Worm (Caenorhabditis elegans) whole organism, L4 larva: ENCODE measurements around the gene F19B2.5.

Source experiments
- F10B5.3 ChIP-seq: sonication (generic microtip); optimal IDR thresholded peaks from 2 replicates; lab custom pipeline; 2016; ENCODE audit warnings: mild to moderate bottlenecking, missing genetic modification characterization, missing compliant biosample characterization
- F44E2.7 ChIP-seq: fragments of 200-800 bp; sonication (Bioruptor generic); IDR thresholded peaks from 2 replicates; pipeline ENCODE4 v2.1.2; 2022; ENCODE audit warnings: missing genetic modification characterization, missing compliant biosample characterization
- F49E8.2 ChIP-seq: sonication (generic microtip); optimal IDR thresholded peaks from 2 replicates; lab custom pipeline; 2016; ENCODE audit warnings: missing compliant biosample characterization, mild to moderate bottlenecking, missing genetic modification characterization, borderline replicate concordance
- T20F7.1 ChIP-seq: fragments of 200-800 bp; sonication (Bioruptor generic); optimal IDR thresholded peaks from 2 replicates; lab custom pipeline; 2018; ENCODE audit warnings: mild to moderate bottlenecking, missing genetic modification characterization, missing compliant biosample characterization
- Y105C5A.15 ChIP-seq: fragments of 200-800 bp; sonication (Bioruptor generic); IDR thresholded peaks from 2 replicates; pipeline ENCODE4 v1.3.6; 2022; ENCODE audit warnings: missing genetic modification characterization, missing compliant biosample characterization
- Y5F2A.4 ChIP-seq: fragments of 200-800 bp; sonication (Bioruptor generic); optimal IDR thresholded peaks from 2 replicates; lab custom pipeline; 2018; ENCODE audit warnings: mild to moderate bottlenecking, missing genetic modification characterization, missing compliant biosample characterization
- aha-1 ChIP-seq: fragments of 150-350 bp; peaks from one replicate; lab custom pipeline; 2014; ENCODE audit warnings: missing biosample characterization, missing genetic modification characterization
- attf-4 ChIP-seq: sonication (generic microtip); optimal IDR thresholded peaks from 3 replicates; lab custom pipeline; 2017; ENCODE audit warnings: missing biosample characterization, missing genetic modification characterization
- ceh-32 ChIP-seq: sonication (generic microtip); optimal IDR thresholded peaks from 2 replicates; lab custom pipeline; 2016; ENCODE audit warnings: mild to moderate bottlenecking, missing genetic modification characterization, missing compliant biosample characterization; ENCODE audit not compliant: poor library complexity
- ceh-62 ChIP-seq: sonication (generic microtip); optimal IDR thresholded peaks from 2 replicates; lab custom pipeline; 2017; ENCODE audit warnings: missing biosample characterization, missing genetic modification characterization
- ceh-82 ChIP-seq: sonication (generic microtip); optimal IDR thresholded peaks from 2 replicates; lab custom pipeline; 2017; ENCODE audit warnings: missing biosample characterization, missing genetic modification characterization
- ces-1 ChIP-seq: fragments of 150-350 bp; sonication (generic microtip); optimal IDR thresholded peaks from 4 replicates; lab custom pipeline; 2014; ENCODE audit warnings: missing biosample characterization, missing genetic modification reagents, missing genetic modification characterization
- cey-2 ChIP-seq: sonication (generic microtip); optimal IDR thresholded peaks from 3 replicates; lab custom pipeline; 2017; ENCODE audit warnings: missing genetic modification characterization, mild to moderate bottlenecking, missing compliant biosample characterization, antibody characterized with exemption, borderline replicate concordance; ENCODE audit not compliant: insufficient read depth
- daf-12 ChIP-seq: fragments of 150-350 bp; optimal IDR thresholded peaks from 2 replicates; lab custom pipeline; 2014; ENCODE audit warnings: missing biosample characterization, missing genetic modification reagents, missing genetic modification characterization
- daf-19 ChIP-seq: fragments of 200-800 bp; sonication (Bioruptor generic); conservative IDR thresholded peaks from 2 replicates; pipeline ENCODE4 v1.3.6; 2022; ENCODE audit warnings: missing genetic modification characterization, missing compliant biosample characterization
- egl-43 ChIP-seq: fragments of 200-800 bp; sonication (Bioruptor generic); IDR thresholded peaks from 2 replicates; pipeline ENCODE4 v1.3.6; 2022; ENCODE audit warnings: missing genetic modification reagents, missing genetic modification characterization, missing compliant biosample characterization
- gei-8 ChIP-seq: fragments of 200-800 bp; sonication (Bioruptor generic); optimal IDR thresholded peaks from 2 replicates; lab custom pipeline; 2018; ENCODE audit warnings: mild to moderate bottlenecking, missing genetic modification characterization, missing compliant biosample characterization
- hlh-11 ChIP-seq: fragments of 200-800 bp; sonication (Bioruptor generic); optimal IDR thresholded peaks from 2 replicates; lab custom pipeline; 2018; ENCODE audit warnings: mild to moderate bottlenecking, missing genetic modification characterization, missing compliant biosample characterization
- hmg-1.1 ChIP-seq: fragments of 200-800 bp; sonication (Bioruptor generic); IDR thresholded peaks from 2 replicates; pipeline ENCODE4 v1.3.6; 2022; ENCODE audit warnings: missing genetic modification reagents, missing genetic modification characterization, missing compliant biosample characterization
- jun-1 ChIP-seq: fragments of 150-350 bp; optimal IDR thresholded peaks from 2 replicates; lab custom pipeline; 2014; ENCODE audit warnings: missing biosample characterization, missing genetic modification reagents, missing genetic modification characterization
- lin-15B ChIP-seq: fragments of 150-350 bp; sonication (generic microtip); optimal IDR thresholded peaks from 3 replicates; lab custom pipeline; 2014; ENCODE audit warnings: missing biosample characterization, missing genetic modification characterization
- lin-29 ChIP-seq: fragments of 200-800 bp; sonication (Bioruptor generic); IDR thresholded peaks from 2 replicates; pipeline ENCODE4 v1.3.6; 2022; ENCODE audit warnings: missing genetic modification reagents, missing genetic modification characterization, missing compliant biosample characterization
- lin-38 ChIP-seq: fragments of 200-800 bp; sonication (Bioruptor generic); IDR thresholded peaks from 2 replicates; pipeline ENCODE4 v1.3.6; 2022; ENCODE audit warnings: missing genetic modification reagents, missing genetic modification characterization, missing compliant biosample characterization
- lir-3 ChIP-seq: sonication (generic microtip); optimal IDR thresholded peaks from 2 replicates; lab custom pipeline; 2016; ENCODE audit warnings: mild to moderate bottlenecking, missing genetic modification characterization, missing compliant biosample characterization
- madf-5 ChIP-seq, 2 experiments: fragments of 200-800 bp; sonication (Bioruptor generic); IDR thresholded peaks; 2 replicates each; pipeline ENCODE4 v1.3.6; 2022; ENCODE audit warnings: missing compliant biosample characterization in 2 of 2, missing genetic modification characterization in 2 of 2
- mdt-29 ChIP-seq: fragments of 200-800 bp; sonication (Bioruptor generic); IDR thresholded peaks from 2 replicates; pipeline ENCODE4 v1.3.6; 2022; ENCODE audit warnings: missing genetic modification reagents, missing genetic modification characterization, missing compliant biosample characterization
- mes-2 ChIP-seq: sonication (generic microtip); optimal IDR thresholded peaks from 2 replicates; lab custom pipeline; 2016; ENCODE audit warnings: missing genotype, mild to moderate bottlenecking, missing genetic modification characterization, missing compliant biosample characterization; ENCODE audit not compliant: poor library complexity, severe bottlenecking
- nhr-10 ChIP-seq: fragments of 150-350 bp; optimal IDR thresholded peaks from 2 replicates; lab custom pipeline; 2014; ENCODE audit warnings: missing biosample characterization, missing genetic modification characterization
- nhr-237 ChIP-seq: sonication (generic microtip); optimal IDR thresholded peaks from 2 replicates; lab custom pipeline; 2017; ENCODE audit warnings: missing biosample characterization, missing genetic modification characterization
- nhr-28 ChIP-seq: fragments of 150-350 bp; optimal IDR thresholded peaks from 2 replicates; lab custom pipeline; 2014; ENCODE audit warnings: missing biosample characterization, missing genetic modification characterization
- nhr-76 ChIP-seq: fragments of 150-350 bp; optimal IDR thresholded peaks from 2 replicates; lab custom pipeline; 2014; ENCODE audit warnings: missing biosample characterization, missing genetic modification characterization
- nhr-77 ChIP-seq: fragments of 150-350 bp; optimal IDR thresholded peaks from 2 replicates; lab custom pipeline; 2014; ENCODE audit warnings: missing biosample characterization, missing genetic modification characterization
- pqm-1 ChIP-seq: sonication (generic microtip); optimal IDR thresholded peaks from 2 replicates; lab custom pipeline; 2017; ENCODE audit warnings: missing biosample characterization, missing genetic modification characterization
- set-16 ChIP-seq: fragments of 200-800 bp; sonication (Bioruptor generic); IDR thresholded peaks from 2 replicates; pipeline ENCODE4 v1.3.6; 2022; ENCODE audit warnings: missing genetic modification reagents, missing genetic modification characterization, missing compliant biosample characterization
- spr-1 ChIP-seq: sonication (generic microtip); optimal IDR thresholded peaks from 2 replicates; lab custom pipeline; 2016; ENCODE audit warnings: mild to moderate bottlenecking, missing genetic modification characterization, missing compliant biosample characterization
- spr-3 ChIP-seq: fragments of 200-800 bp; sonication (Bioruptor generic); optimal IDR thresholded peaks from 2 replicates; lab custom pipeline; 2018; ENCODE audit warnings: mild to moderate bottlenecking, missing genetic modification characterization, missing compliant biosample characterization
- vab-7 ChIP-seq: fragments of 200-800 bp; sonication (Bioruptor generic); IDR thresholded peaks from 2 replicates; pipeline ENCODE4 v1.3.6; 2022; ENCODE audit warnings: missing genetic modification reagents, missing genetic modification characterization, missing compliant biosample characterization
- ztf-11 ChIP-seq: fragments of 150-350 bp; optimal IDR thresholded peaks from 2 replicates; lab custom pipeline; 2014; ENCODE audit warnings: missing biosample characterization, missing genetic modification characterization

The F19B2.5 gene

DNA sequence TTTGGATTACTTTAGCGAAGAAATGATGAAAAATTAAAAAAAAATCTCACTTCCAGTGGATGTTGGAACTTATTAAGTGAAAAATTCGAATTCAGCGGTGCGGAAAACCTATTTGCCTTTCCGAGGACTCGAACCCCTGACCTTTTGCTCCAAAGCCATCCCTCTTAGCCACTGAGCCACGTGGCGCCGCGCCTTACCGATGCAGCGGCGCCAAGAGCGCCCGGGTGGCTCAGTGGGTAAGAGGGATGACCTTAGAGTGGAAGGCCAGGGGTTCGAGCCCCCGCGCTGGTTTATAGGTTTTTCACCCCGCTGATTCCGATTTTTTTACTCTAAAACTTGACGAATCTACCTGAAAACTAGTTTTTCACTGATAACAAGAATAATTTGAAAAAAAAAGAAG is 36.4 kb downstream of the F19B2.5 start (continued):
- TF ChIP-seq mes-2 (tag; lab: Kevin White, UChicago): no peak
- TF ChIP-seq spr-3: no peak
- no peak for TF ChIP-seq hmg-1.1 (GFP tag; lab: Robert Waterston, UW)
- peak; percentile 90 for TF ChIP-seq set-16 (GFP tag; lab: Robert Waterston, UW)
- no peak for TF ChIP-seq Y5F2A.4 (GFP tag; lab: Kevin White, UChicago)
- TF ChIP-seq F10B5.3: no peak
- TF ChIP-seq Y105C5A.15: no peak
- no peak for TF ChIP-seq F49E8.2 (tag; lab: Kevin White, UChicago)
- TF ChIP-seq gei-8: no peak
- no peak for TF ChIP-seq mdt-29 (GFP tag; lab: Robert Waterston, UW)
- TF ChIP-seq madf-5 (GFP tag; IDR thresholded peaks at IDR 0.05; lab: Robert Waterston, UW): no peak
- no peak for TF ChIP-seq pqm-1 (tag; lab: Kevin White, UChicago)
- no peak for TF ChIP-seq daf-19 (GFP tag; lab: Robert Waterston, UW)
- TF ChIP-seq nhr-10: no peak

DNA sequence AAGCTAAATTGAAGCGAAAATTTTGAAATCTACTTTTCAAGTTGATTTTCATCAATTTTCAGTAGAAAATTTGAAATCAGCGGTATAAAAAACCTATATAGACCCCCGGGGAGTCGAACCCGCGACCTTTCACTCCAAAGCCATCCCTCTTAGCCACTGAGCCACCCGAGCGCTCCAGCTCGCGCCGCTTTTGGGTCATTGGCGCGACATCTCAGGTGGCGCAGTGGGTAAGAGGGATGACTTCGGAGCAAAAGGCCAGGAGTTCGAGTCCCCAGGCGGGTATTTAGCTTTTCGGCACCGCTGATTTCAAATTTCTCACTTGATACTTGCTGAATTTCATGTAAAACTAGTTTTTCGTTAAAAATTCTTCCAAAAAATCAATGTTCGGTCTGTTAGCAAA is 37.3 kb downstream of the F19B2.5 start:
- peak; percentile 87 for TF ChIP-seq set-16 (GFP tag; lab: Robert Waterston, UW)
- no peak for TF ChIP-seq ces-1 (GFP tag; lab: Kevin White, UChicago)
- TF ChIP-seq egl-43: 0 out of 2 replicates have a peak, but pooled peaks have one; percentile 54
- TF ChIP-seq, all 104 proteins: peak for 2

DNA sequence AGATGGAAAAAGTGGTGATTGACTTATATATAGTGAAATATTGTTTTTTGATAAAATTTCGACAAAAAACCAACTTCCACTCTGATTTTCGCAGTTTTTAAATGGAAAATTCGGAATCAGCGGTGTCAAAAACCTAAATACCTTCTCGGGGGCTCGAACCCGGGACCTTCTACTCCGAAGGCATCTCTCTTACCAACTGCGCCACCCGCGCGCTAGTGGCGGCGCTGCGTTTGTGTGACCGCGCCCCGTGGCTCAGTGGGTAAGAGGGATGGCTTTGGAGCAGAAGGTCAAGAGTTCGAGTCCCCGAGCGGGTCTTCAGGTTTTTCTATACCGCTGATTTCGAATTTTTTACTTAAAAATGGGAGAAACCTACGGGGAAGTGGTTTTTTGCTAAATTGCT is 38.8 kb downstream of the F19B2.5 start:
- TF ChIP-seq lin-38 (GFP tag; lab: Robert Waterston, UW): no peak
- no peak for TF ChIP-seq spr-1 (tag; lab: Kevin White, UChicago)
- TF ChIP-seq ceh-82: no peak
- no peak for TF ChIP-seq ztf-11
- TF ChIP-seq F49E8.2 (tag; lab: Kevin White, UChicago): no peak
- TF ChIP-seq jun-1 (tag; lab: Kevin White, UChicago): no peak
- no peak for TF ChIP-seq nhr-237 (tag; lab: Kevin White, UChicago)
- TF ChIP-seq lir-3 (tag; lab: Kevin White, UChicago): no peak
- TF ChIP-seq ceh-62 (tag; lab: Kevin White, UChicago): no peak
- no peak for TF ChIP-seq attf-4
- TF ChIP-seq set-16 (GFP tag; lab: Robert Waterston, UW): peak; percentile 83
- no peak for TF ChIP-seq daf-12 (tag; lab: Kevin White, UChicago)
- TF ChIP-seq aha-1 (tag; lab: Kevin White, UChicago): peak; percentile 47
- TF ChIP-seq lin-15B (tag; lab: Kevin White, UChicago): no peak
- TF ChIP-seq cey-2 (tag; lab: Kevin White, UChicago): no peak
- no peak for TF ChIP-seq nhr-76 (tag; lab: Kevin White, UChicago)
- peak; percentile 28; the same call in 1 of the 2 replicates for TF ChIP-seq vab-7 (GFP tag; lab: Robert Waterston, UW)
- no peak for TF ChIP-seq Y5F2A.4 (GFP tag; lab: Kevin White, UChicago)
- no peak for TF ChIP-seq nhr-77 (tag; lab: Kevin White, UChicago)
- no peak for TF ChIP-seq T20F7.1 (GFP tag; lab: Kevin White, UChicago)
- TF ChIP-seq pqm-1 (tag; lab: Kevin White, UChicago): no peak
- no peak for TF ChIP-seq ceh-32 (tag; lab: Kevin White, UChicago)
- TF ChIP-seq F44E2.7 (GFP tag; lab: Robert Waterston, UW): peak; percentile 71; the same call in 1 of the 2 replicates
- no peak for TF ChIP-seq hlh-11 (tag; lab: Kevin White, UChicago)
- 0 out of 2 replicates have a peak, but pooled peaks have one; percentile 40 for TF ChIP-seq egl-43
- TF ChIP-seq lin-29 (GFP tag; lab: Robert Waterston, UW): no peak
- no peak for TF ChIP-seq nhr-28
